Worm (Caenorhabditis elegans) whole organism, early embryonic: ENCODE data around the gene gly-14.

Experiments
- B0310.2 ChIP-seq: sonication (generic microtip); optimal IDR thresholded peaks from 2 replicates; lab custom pipeline; 2016; ENCODE audit warnings: mild to moderate bottlenecking, missing genetic modification characterization, missing compliant biosample characterization
- F13C5.2 ChIP-seq: sonication (generic microtip); optimal IDR thresholded peaks from 2 replicates; lab custom pipeline; 2017; ENCODE audit warnings: mild to moderate bottlenecking, missing genetic modification characterization, inconsistent platforms, missing compliant biosample characterization
- aly-1 ChIP-seq: sonication (generic microtip); optimal IDR thresholded peaks from 2 replicates; lab custom pipeline; 2016; ENCODE audit warnings: missing genetic modification characterization, missing compliant biosample characterization
- ama-1 ChIP-seq: fragments of 150-350 bp; optimal IDR thresholded peaks from 2 replicates; lab custom pipeline; 2014
- ceh-13 ChIP-seq: fragments of 200-800 bp; sonication (Bioruptor generic); optimal IDR thresholded peaks from 2 replicates; lab custom pipeline; 2018; ENCODE audit warnings: mild to moderate bottlenecking, missing genetic modification characterization, missing compliant biosample characterization
- ceh-36 ChIP-seq: sonication (generic microtip); optimal IDR thresholded peaks from 2 replicates; lab custom pipeline; 2016; ENCODE audit warnings: missing genetic modification characterization, inconsistent platforms, missing compliant biosample characterization
- ets-7 ChIP-seq: sonication (generic microtip); optimal IDR thresholded peaks from 2 replicates; lab custom pipeline; 2016; ENCODE audit warnings: missing genotype, missing genetic modification characterization, missing compliant biosample characterization
- flt-1 ChIP-seq: fragments of 200-800 bp; sonication (Bioruptor generic); IDR thresholded peaks from 2 replicates; pipeline ENCODE4 v1.3.6; 2022; ENCODE audit warnings: missing genetic modification characterization, missing compliant biosample characterization
- hmbx-1 ChIP-seq: sonication (generic microtip); optimal IDR thresholded peaks from 2 replicates; lab custom pipeline; 2016; ENCODE audit warnings: mild to moderate bottlenecking, missing genetic modification characterization, missing compliant biosample characterization
- hmg-4 ChIP-seq: fragments of 200-800 bp; sonication (Bioruptor generic); optimal IDR thresholded peaks from 2 replicates; lab custom pipeline; 2018; ENCODE audit warnings: mild to moderate bottlenecking, missing genetic modification characterization, missing compliant biosample characterization
- hnd-1 ChIP-seq: sonication (generic microtip); optimal IDR thresholded peaks from 2 replicates; lab custom pipeline; 2016; ENCODE audit warnings: missing genetic modification characterization, missing compliant biosample characterization
- pes-1 ChIP-seq: fragments of 200-800 bp; sonication (Bioruptor generic); IDR thresholded peaks from 2 replicates; pipeline ENCODE4 v1.3.6; 2022; ENCODE audit warnings: missing genetic modification reagents, missing genetic modification characterization, missing compliant biosample characterization
- scrt-1 ChIP-seq: fragments of 200-800 bp; sonication (Bioruptor generic); IDR thresholded peaks from 2 replicates; pipeline ENCODE4 v1.3.6; 2022; ENCODE audit warnings: missing genetic modification characterization, missing compliant biosample characterization
- sea-1 ChIP-seq: fragments of 200-800 bp; sonication (Bioruptor generic); conservative IDR thresholded peaks from 2 replicates; pipeline ENCODE4 v1.3.6; 2022; ENCODE audit warnings: missing genetic modification characterization, missing compliant biosample characterization
- tbx-11 ChIP-seq: fragments of 200-800 bp; sonication (Bioruptor generic); IDR thresholded peaks from 2 replicates; pipeline ENCODE4 v1.3.6; 2022; ENCODE audit warnings: missing genetic modification characterization, missing compliant biosample characterization
- tbx-37 ChIP-seq: fragments of 200-800 bp; sonication (Bioruptor generic); conservative IDR thresholded peaks from 2 replicates; pipeline ENCODE4 v1.3.6; 2022; ENCODE audit warnings: missing genetic modification reagents, missing genetic modification characterization, missing compliant biosample characterization
- tra-4 ChIP-seq: sonication (generic microtip); optimal IDR thresholded peaks from 2 replicates; lab custom pipeline; 2017; ENCODE audit warnings: missing genetic modification characterization, missing compliant biosample characterization

gly-14 gene

DNA sequence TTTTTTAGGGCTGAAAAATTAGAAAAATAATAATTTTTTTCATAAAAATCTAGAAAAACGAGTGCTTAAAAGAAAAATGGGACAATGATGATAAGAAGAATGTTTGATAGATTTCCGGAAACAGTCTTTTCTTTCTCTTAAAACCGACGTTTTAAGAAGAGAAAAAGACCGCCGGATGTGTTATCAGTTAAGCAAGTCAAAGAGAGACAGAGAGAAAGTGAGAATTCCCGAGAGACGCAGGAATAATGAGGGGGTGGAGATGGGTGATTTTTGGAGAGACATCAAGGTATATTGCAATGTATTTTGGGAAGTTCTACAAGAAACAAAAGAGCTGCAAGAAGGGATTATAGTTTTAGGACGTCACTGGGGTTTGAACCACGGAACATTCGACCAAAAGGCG is 17.5 kb downstream of the gly-14 start, which contains the start of gene C34C12.9:
Gene C34C12.9 (minus strand): TSS at position 16 of the 400 bp plus-strand sequence.
- TF ChIP-seq B0310.2, result no peak
- no peak for TF ChIP-seq ama-1 (lab: Kevin White, UChicago)
- TF ChIP-seq pes-1, result no peak

DNA sequence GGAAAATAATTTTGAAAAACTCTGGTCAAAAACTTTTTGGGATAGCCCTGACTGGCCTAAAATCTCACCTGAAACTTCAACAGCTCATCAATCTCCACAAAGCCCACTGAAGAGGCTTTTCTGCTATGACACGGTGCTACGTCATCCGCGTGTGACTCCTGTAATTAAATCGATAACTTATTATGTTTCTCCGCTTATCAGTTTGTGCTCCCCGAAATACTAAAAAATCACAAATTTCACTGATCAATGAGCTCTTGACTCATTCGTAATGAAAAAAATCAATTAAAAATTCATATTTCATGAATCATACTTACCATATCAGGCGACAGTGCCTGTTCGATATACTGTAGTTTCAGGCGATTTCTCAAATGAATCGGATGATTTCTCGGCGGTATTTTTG is 18.0 kb downstream of the gly-14 start:
- TF ChIP-seq ceh-36 (no peak), ets-7 (no peak), F13C5.2 (tag; lab: Kevin White, UChicago) (no peak), B0310.2 (no peak), scrt-1 (GFP tag; lab: Robert Waterston, UW) (no peak), hmbx-1 (tag; lab: Kevin White, UChicago) (no peak), aly-1 (no peak), hnd-1 (tag; lab: Kevin White, UChicago) (no peak), sea-1 (GFP tag; lab: Robert Waterston, UW) (no peak), tbx-11 (GFP tag; lab: Robert Waterston, UW) (no peak), flt-1 (GFP tag; lab: Robert Waterston, UW) (no peak), ceh-13 (GFP tag; lab: Kevin White, UChicago) (no peak), pes-1 (no peak), tra-4 (tag; lab: Kevin White, UChicago) (no peak), ama-1 (lab: Kevin White, UChicago) (no peak)

DNA sequence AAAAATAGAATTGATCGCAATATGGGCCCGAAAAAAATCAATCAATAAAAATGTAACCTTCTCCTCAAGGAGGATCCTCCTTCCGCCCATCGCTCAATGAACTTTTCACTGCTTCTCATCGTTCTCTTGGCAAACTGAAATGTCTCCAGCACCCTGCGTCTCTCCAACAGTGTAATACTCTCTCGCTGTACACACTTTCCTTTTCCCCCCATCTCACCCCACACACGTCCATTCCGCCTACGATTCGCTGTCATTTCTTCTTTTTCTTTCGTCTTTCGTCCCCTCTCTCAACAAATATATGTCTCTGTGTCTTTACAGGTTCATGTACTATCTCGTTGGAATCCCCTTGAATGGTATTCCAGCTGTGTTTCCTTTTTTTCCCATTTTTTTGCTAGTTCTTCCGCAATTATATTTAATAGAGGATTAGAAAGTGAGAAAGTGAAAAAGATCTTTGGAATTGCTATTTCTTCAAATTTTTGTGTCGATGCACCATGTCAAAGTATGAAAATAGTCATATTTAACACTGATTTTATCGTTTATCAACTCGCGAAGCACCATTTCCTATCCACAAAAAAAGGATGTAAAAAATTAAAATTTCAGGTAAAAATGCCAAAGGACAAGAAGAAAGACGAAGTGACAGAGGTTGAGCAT is 21.5 kb downstream of the gly-14 start, which contains the start of gene rsu-1:
Gene rsu-1 (plus strand): TSS at position 601 of the 651 bp plus-strand sequence.
- TF ChIP-seq ceh-36 (no peak), F13C5.2 (tag; lab: Kevin White, UChicago) (peak; percentile 26)

DNA sequence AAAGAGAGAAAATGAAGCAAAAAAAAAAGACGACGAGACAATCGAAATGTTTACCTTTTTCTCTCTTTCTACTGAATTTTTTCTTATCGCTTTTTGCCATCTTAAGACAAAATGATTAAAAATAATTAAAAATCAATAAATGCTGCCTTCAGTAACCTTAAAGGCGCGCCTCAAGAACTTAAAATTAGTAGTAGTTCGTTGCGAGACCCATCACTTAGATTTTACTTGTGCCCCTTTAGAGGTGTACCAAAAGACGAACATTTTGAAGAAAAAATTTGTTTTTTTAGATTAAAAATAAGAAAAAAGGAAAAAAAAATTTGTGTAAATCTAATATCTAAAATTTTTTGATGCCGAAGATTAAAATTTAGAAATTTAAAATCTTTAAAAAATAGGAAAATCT is 22.1 kb downstream of the gly-14 start:
- TF ChIP-seq sea-1 (GFP tag; lab: Robert Waterston, UW), result no peak
- TF ChIP-seq aly-1, result no peak
- TF ChIP-seq hnd-1 (tag; lab: Kevin White, UChicago), result no peak

DNA sequence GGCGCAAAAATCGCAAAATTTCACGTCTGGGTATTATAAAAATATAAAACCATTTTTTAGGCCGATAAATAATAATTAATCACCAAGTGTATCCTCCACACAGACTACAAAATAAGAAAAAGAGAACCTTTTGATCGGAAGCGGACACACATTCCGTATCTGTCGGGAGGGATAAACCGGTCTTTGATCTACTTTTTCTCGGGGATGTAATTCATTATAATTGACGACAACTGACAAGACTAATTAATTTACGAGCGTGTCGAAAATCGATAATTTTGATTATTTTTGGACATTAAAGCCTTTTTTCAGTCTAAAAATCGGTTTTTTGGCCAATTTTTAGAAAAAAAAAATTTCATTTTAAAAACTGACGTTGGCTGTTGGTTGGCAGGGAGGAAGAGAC is 22.6 kb downstream of the gly-14 start:
- TF ChIP-seq hnd-1 (tag; lab: Kevin White, UChicago) (no peak), tbx-11 (GFP tag; lab: Robert Waterston, UW) (no peak), ets-7 (no peak), aly-1 (no peak), flt-1 (GFP tag; lab: Robert Waterston, UW) (no peak), F13C5.2 (tag; lab: Kevin White, UChicago) (no peak), tra-4 (tag; lab: Kevin White, UChicago) (no peak), sea-1 (GFP tag; lab: Robert Waterston, UW) (no peak), hmbx-1 (tag; lab: Kevin White, UChicago) (no peak), B0310.2 (no peak), ceh-36 (no peak), pes-1 (no peak)

- TF ChIP-seq tbx-37 (GFP tag; lab: Robert Waterston, UW), result no peak
- no peak for TF ChIP-seq flt-1 (GFP tag; lab: Robert Waterston, UW)
- TF ChIP-seq B0310.2, result no peak
- TF ChIP-seq aly-1, result no peak
- no peak for TF ChIP-seq hnd-1 (tag; lab: Kevin White, UChicago)
- TF ChIP-seq ets-7, result no peak
- no peak for TF ChIP-seq ceh-36
- TF ChIP-seq F13C5.2 (tag; lab: Kevin White, UChicago), result no peak
- no peak for TF ChIP-seq ama-1 (lab: Kevin White, UChicago)
- no peak for TF ChIP-seq pes-1
- TF ChIP-seq ceh-13 (GFP tag; lab: Kevin White, UChicago), result no peak
Measured at ce11 chrIII:3469646-3470045, 23.4 kb downstream of the gly-14 start, which contains the start of gene smim-14. smim-14 (minus strand) TSS chrIII:3469746.

DNA sequence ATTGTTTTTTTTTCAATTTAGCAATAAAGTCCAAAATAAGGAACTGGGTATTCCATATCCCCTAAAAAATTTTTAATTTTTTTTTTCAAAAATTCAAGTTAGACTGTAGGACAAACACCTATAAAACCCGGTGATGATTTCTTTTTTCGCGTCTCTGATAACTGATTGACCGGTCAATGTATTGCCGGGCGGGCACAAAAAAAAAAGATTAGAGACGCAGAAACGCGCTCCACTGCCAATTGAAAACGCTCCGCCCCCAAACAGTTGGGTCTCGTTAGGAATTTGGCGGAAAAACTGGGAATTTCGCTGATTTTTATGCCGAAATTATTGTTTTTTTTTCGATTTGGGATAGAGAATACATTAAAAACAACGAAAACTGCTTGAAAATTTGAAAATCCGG is 24.7 kb downstream of the gly-14 start:
- TF ChIP-seq tbx-37 (GFP tag; lab: Robert Waterston, UW) (no peak), aly-1 (no peak)

ce11 chrIII:3467013-3467412 is 26.0 kb downstream of the gly-14 start:
- TF ChIP-seq ceh-36, result no peak
- TF ChIP-seq flt-1 (GFP tag; lab: Robert Waterston, UW), result no peak
- no peak for TF ChIP-seq scrt-1 (GFP tag; lab: Robert Waterston, UW)
- TF ChIP-seq hmg-4 (GFP tag; lab: Kevin White, UChicago), result no peak
- TF ChIP-seq tra-4 (tag; lab: Kevin White, UChicago), result no peak
- TF ChIP-seq ets-7, result no peak
- no peak for TF ChIP-seq F13C5.2 (tag; lab: Kevin White, UChicago)
- no peak for TF ChIP-seq aly-1
- no peak for TF ChIP-seq tbx-11 (GFP tag; lab: Robert Waterston, UW)
- no peak for TF ChIP-seq ama-1 (lab: Kevin White, UChicago)
- no peak for TF ChIP-seq sea-1 (GFP tag; lab: Robert Waterston, UW)
- no peak for TF ChIP-seq hnd-1 (tag; lab: Kevin White, UChicago)
- TF ChIP-seq ceh-13 (GFP tag; lab: Kevin White, UChicago), result no peak
- no peak for TF ChIP-seq B0310.2
- no peak for TF ChIP-seq hmbx-1 (tag; lab: Kevin White, UChicago)
- no peak for TF ChIP-seq tbx-37 (GFP tag; lab: Robert Waterston, UW)

ce11 chrIII:3461403-3461802 is 31.6 kb downstream of the gly-14 start, which contains the start of gene pph-6:
pph-6 (plus strand) TSS chrIII:3461703.
- TF ChIP-seq B0310.2 (no peak), sea-1 (GFP tag; lab: Robert Waterston, UW) (no peak), pes-1 (no peak), ets-7 (no peak), ceh-13 (GFP tag; lab: Kevin White, UChicago) (no peak), hmg-4 (GFP tag; lab: Kevin White, UChicago) (no peak), tra-4 (tag; lab: Kevin White, UChicago) (no peak), ama-1 (lab: Kevin White, UChicago) (no peak), tbx-37 (GFP tag; lab: Robert Waterston, UW) (no peak), scrt-1 (GFP tag; lab: Robert Waterston, UW) (no peak), tbx-11 (GFP tag; lab: Robert Waterston, UW) (no peak)
